Worm (Caenorhabditis elegans) whole organism, L3 larva: Measurements from ENCODE around the gene vkmt-1.

Experiments used
- elt-1 ChIP-seq: fragments of 150-350 bp; optimal IDR thresholded peaks from 2 replicates; lab custom pipeline; 2014; ENCODE audit warnings: missing biosample characterization, missing genetic modification characterization
- fos-1 ChIP-seq: fragments of 150-350 bp; optimal IDR thresholded peaks from 2 replicates; lab custom pipeline; 2014; ENCODE audit warnings: missing biosample characterization, missing genetic modification characterization
- nhr-12 ChIP-seq: fragments of 150-350 bp; optimal IDR thresholded peaks from 2 replicates; lab custom pipeline; 2014; ENCODE audit warnings: missing biosample characterization, missing genetic modification characterization
- nhr-237 ChIP-seq: fragments of 150-350 bp; optimal IDR thresholded peaks from 2 replicates; lab custom pipeline; 2014; ENCODE audit warnings: missing biosample characterization, missing genetic modification characterization
- nhr-76 ChIP-seq: fragments of 150-350 bp; sonication (generic microtip); optimal IDR thresholded peaks from 5 replicates; lab custom pipeline; 2014; ENCODE audit warnings: missing biosample characterization, missing genetic modification characterization
- pqm-1 ChIP-seq: fragments of 150-350 bp; optimal IDR thresholded peaks from 2 replicates; lab custom pipeline; 2017; ENCODE audit warnings: missing biosample characterization, missing genetic modification characterization, inconsistent platforms
- skn-1 ChIP-seq: fragments of 150-350 bp; optimal IDR thresholded peaks from 2 replicates; lab custom pipeline; 2014; ENCODE audit warnings: missing biosample characterization, missing genetic modification characterization
- snpc-4 ChIP-seq: fragments of 150-350 bp; optimal IDR thresholded peaks from 2 replicates; lab custom pipeline; 2014; ENCODE audit warnings: missing biosample characterization, missing genetic modification characterization
- unc-62 ChIP-seq: fragments of 150-350 bp; sonication (generic microtip); optimal IDR thresholded peaks from 4 replicates; lab custom pipeline; 2014; ENCODE audit warnings: missing biosample characterization, missing genetic modification reagents, missing genetic modification characterization
- ztf-11 ChIP-seq: fragments of 150-350 bp; optimal IDR thresholded peaks from 2 replicates; lab custom pipeline; 2014; ENCODE audit warnings: missing biosample characterization, missing genetic modification characterization

ce11 chrIV:12311597-12311996, 33.1 kb downstream of the vkmt-1 start, which contains the start of gene oac-58:
- no peak for TF ChIP-seq nhr-237 (tag; lab: Kevin White, UChicago)
- TF ChIP-seq unc-62 = no peak
- TF ChIP-seq nhr-12 (tag; lab: Kevin White, UChicago) = no peak
- no peak for TF ChIP-seq ztf-11 (tag; lab: Kevin White, UChicago)
- TF ChIP-seq skn-1 (tag; lab: Kevin White, UChicago) = no peak
- no peak for TF ChIP-seq nhr-76
- TF ChIP-seq fos-1 (tag; lab: Kevin White, UChicago) = no peak
- no peak for TF ChIP-seq snpc-4
- TF ChIP-seq elt-1 (tag; lab: Kevin White, UChicago) = no peak
- TF ChIP-seq pqm-1 (tag; lab: Kevin White, UChicago) = no peak
